Worm (Caenorhabditis elegans) whole organism, midembryonic: Measurements from ENCODE around the gene F28H7.3.

Source experiments
- T22C8.4 ChIP-seq: fragments of 200-800 bp; sonication (Bioruptor generic); IDR thresholded peaks from 2 replicates; pipeline ENCODE4 v1.3.6; 2022; ENCODE audit warnings: missing genetic modification characterization, missing compliant biosample characterization
- cog-1 ChIP-seq: sonication (generic microtip); optimal IDR thresholded peaks from 2 replicates; lab custom pipeline; 2016; ENCODE audit warnings: missing genetic modification characterization, missing compliant biosample characterization
- flt-1 ChIP-seq: fragments of 200-800 bp; sonication (Bioruptor generic); IDR thresholded peaks from 2 replicates; pipeline ENCODE4 v1.3.6; 2022; ENCODE audit warnings: missing genetic modification characterization, missing compliant biosample characterization
- klf-2 ChIP-seq: fragments of 200-800 bp; sonication (Bioruptor generic); conservative IDR thresholded peaks from 2 replicates; pipeline ENCODE4 v1.3.6; 2022; ENCODE audit warnings: missing genetic modification reagents, missing genetic modification characterization, missing compliant biosample characterization
- med-1 ChIP-seq: sonication (generic microtip); optimal IDR thresholded peaks from 2 replicates; lab custom pipeline; 2017; ENCODE audit warnings: missing genetic modification characterization, mild to moderate bottlenecking, missing compliant biosample characterization, antibody characterized with exemption, missing genetic modification reagents; ENCODE audit not compliant: insufficient read depth
- ref-1 ChIP-seq: fragments of 200-800 bp; sonication (Bioruptor generic); conservative IDR thresholded peaks from 2 replicates; pipeline ENCODE4 v1.3.6; 2022; ENCODE audit warnings: missing genetic modification reagents, missing genetic modification characterization, missing compliant biosample characterization
- tab-1 ChIP-seq: fragments of 200-800 bp; sonication (Bioruptor generic); IDR thresholded peaks from 2 replicates; pipeline ENCODE4 v1.3.6; 2022; ENCODE audit warnings: missing genetic modification characterization, missing compliant biosample characterization
- ztf-23 ChIP-seq: fragments of 200-800 bp; sonication (Bioruptor generic); IDR thresholded peaks from 2 replicates; pipeline ENCODE4 v1.3.6; 2022; ENCODE audit warnings: missing genetic modification reagents, missing genetic modification characterization, missing compliant biosample characterization
- ztf-29 ChIP-seq: fragments of 200-800 bp; sonication (Bioruptor generic); IDR thresholded peaks from 2 replicates; pipeline ENCODE4 v1.3.6; 2022; ENCODE audit warnings: missing genetic modification reagents, missing genetic modification characterization, missing compliant biosample characterization

Gene F28H7.3

DNA sequence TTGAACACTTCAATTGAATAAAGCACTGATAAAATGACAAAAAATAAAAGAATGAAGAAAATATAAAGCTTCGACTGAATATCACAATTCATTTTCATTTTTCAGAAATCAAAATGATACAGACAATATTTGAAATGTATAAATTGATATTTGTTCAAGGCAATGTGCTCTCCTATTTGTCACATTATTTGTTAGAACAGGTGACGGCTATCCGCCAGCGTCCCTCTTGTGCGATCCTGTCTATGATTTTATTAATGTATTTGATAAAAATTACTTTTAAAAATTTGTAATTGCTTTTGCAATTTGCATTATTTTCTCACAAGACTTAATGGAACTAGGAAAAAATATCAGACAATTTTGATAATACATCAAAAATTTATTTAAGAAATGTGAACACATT lies 3.5 kb upstream of the F28H7.3 start, which contains the start of gene F28H7.7:
TSS of gene F28H7.7 (minus strand) at position 101 of the 400 bp plus-strand sequence.
- no peak for TF ChIP-seq klf-2
- TF ChIP-seq flt-1 (GFP tag; lab: Robert Waterston, UW), result no peak
- TF ChIP-seq ref-1, result no peak
- TF ChIP-seq ztf-29, result no peak
- no peak for TF ChIP-seq cog-1 (tag; lab: Kevin White, UChicago)
- no peak for TF ChIP-seq med-1 (GFP tag; lab: Kevin White, UChicago)
- TF ChIP-seq ztf-23, result no peak
- no peak for TF ChIP-seq tab-1
- no peak for TF ChIP-seq T22C8.4 (GFP tag; lab: Robert Waterston, UW)

DNA sequence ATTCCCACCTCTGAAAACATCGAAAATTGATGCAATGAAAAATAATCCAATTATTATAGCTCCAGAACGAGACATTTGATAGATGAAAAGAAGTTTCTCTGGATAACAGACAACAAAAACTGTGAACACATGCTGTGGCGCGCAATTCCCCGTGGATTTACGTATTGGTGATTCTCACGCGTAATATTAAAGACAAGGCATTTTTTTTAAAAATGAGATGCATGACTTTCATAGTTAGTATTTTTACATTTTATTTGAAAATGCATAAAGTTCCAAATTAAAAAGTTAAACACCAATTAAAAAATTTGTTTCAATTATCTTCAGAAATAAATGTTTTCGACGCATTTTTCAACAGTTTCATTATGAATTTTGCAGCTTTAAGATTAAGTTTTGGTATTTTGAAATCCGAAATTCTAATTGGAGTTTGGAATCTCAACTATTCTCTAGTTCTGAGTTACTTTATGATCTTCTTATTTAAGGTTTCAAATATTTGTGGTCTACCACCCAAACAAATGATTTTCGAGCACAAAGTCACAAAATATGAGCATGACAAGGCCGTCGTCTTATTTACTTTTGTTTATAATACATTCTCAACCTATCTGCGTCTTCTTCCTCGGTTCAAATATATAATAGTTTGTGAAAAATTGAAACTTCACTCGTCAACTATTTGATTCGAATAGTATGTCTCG lies 3.2 kb downstream of the F28H7.3 start, which contains the start of the genes selt-1.2 and F28H7.2:
TSS of gene selt-1.2 (minus strand) at position 101 of the 689 bp plus-strand sequence.
TSS of gene F28H7.2 (plus strand) at position 639 of the 689 bp plus-strand sequence.
- TF ChIP-seq ztf-23 (no peak), ztf-29 (no peak), med-1 (GFP tag; lab: Kevin White, UChicago) (no peak), tab-1 (no peak), klf-2 (no peak), T22C8.4 (GFP tag; lab: Robert Waterston, UW) (no peak), cog-1 (tag; lab: Kevin White, UChicago) (no peak), flt-1 (GFP tag; lab: Robert Waterston, UW) (no peak), ref-1 (no peak)

DNA sequence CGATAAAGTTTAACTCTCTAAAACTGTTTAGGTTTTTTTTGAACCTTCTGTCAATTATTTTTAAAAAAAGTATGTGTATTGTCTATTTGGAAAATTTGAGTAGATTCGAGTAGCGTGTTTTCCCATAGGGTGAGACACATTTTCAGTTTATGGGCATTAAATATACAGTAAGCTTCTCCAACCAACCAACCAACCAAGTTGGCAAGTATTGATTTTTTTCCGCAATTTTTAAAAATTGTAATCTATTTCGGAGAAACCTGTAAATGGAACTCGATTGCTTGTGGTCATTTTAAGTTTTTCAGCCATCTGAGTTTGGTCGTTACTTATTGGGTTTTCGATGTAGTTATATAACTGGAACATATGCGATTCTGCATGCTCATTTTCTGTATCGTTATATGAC lies 5.6 kb downstream of the F28H7.3 start, which contains the start of gene srj-21:
TSS of gene srj-21 (plus strand) at position 301 of the 400 bp plus-strand sequence.
- TF ChIP-seq ztf-23 (no peak), T22C8.4 (GFP tag; lab: Robert Waterston, UW) (no peak), ztf-29 (no peak), tab-1 (no peak), ref-1 (no peak), cog-1 (tag; lab: Kevin White, UChicago) (no peak), flt-1 (GFP tag; lab: Robert Waterston, UW) (no peak), med-1 (GFP tag; lab: Kevin White, UChicago) (no peak), klf-2 (no peak)

DNA sequence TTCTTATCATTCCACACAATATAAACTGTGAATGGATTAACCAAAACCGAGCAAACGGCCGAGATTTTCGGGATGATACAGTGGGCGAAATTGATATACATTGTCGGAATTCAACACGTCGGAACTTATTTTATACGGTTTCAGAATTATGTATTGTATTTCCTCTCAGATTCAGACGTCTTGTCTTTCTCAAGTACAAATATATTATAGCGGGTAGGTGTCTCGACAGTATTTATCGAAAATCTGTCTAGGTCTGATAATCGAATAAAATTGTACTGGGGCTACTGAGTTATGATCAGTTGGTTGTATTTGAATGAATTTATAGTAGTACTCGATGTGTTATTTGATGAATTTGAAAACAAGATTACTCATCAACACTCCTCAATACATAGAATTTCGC lies 6.9 kb downstream of the F28H7.3 start, which contains the start of gene srj-22:
TSS of gene srj-22 (minus strand) at position 101 of the 400 bp plus-strand sequence.
- TF ChIP-seq tab-1 (no peak), flt-1 (GFP tag; lab: Robert Waterston, UW) (no peak), ref-1 (no peak), cog-1 (tag; lab: Kevin White, UChicago) (no peak)

DNA sequence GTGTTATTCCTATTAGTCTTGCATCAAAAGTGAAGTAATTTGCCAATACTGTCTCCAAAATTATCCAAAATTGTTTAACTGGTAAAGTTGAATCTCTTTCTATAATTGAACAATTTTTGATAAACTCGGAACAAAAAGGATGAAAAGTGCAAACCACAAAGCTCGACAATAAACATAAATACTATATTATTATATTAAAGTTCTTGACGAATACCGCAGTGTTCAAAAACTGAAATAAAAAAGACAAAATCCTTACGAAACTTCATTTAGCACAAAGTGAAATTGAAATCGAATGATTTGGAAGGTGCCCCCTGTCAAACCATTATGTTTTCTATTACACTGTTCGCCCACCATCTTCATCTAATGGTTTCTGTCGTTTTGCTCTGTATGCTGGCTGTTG lies 9.2 kb downstream of the F28H7.3 start, which contains the start of gene ZC302.3:
TSS of gene ZC302.3 (minus strand) at position 101 of the 400 bp plus-strand sequence.
- TF ChIP-seq T22C8.4 (GFP tag; lab: Robert Waterston, UW), result no peak
- no peak for TF ChIP-seq ztf-23
- TF ChIP-seq klf-2, result no peak
- TF ChIP-seq flt-1 (GFP tag; lab: Robert Waterston, UW), result no peak
- no peak for TF ChIP-seq tab-1
- TF ChIP-seq cog-1 (tag; lab: Kevin White, UChicago), result no peak
- TF ChIP-seq ref-1, result no peak
- no peak for TF ChIP-seq ztf-29

DNA sequence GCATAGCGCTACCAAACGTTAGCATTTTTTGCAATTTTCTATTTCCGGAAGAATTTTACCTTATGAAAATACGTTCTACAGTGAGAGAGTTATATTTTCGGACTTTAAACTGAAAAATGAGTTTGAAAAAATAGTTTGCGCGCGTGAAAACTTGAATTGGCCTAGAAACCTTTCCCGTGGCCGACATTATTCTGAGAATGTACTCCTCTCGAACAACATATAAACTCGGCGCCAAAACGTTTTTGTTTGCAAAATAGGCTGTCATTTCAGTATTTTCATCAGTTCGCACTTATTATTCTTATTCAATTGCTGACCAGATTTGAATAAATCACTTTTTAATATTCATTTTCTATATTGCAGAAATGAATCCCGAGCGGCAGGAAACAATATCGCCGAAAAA lies 13.8 kb downstream of the F28H7.3 start, which contains the start of the genes mre-11 and wdr-5.3:
TSS of gene mre-11 (minus strand) at position 113 of the 400 bp plus-strand sequence.
TSS of gene wdr-5.3 (plus strand) at position 361 of the 400 bp plus-strand sequence.
- TF ChIP-seq ztf-29 (no peak), med-1 (GFP tag; lab: Kevin White, UChicago) (no peak)

DNA sequence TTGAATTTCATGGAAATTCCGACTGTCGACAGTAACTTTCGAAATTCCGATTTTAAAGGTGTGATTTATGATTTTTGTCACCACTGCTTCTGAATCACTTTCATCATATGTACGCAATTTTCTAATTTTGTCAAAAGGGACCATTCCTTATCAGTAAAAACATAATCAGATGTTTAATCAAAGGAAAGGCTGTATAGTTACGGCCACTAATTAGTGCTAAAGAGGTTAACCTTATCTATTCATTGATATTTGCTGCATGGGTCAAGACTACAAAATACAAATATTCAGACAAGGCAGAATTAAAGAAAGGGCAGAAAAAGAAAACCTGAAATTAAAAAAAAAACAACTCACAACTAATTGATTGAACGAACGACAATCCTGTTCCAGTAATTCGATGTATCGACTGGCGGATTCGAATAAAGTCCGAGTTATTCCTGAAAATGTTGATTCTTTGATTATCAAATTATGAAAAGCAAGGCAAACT lies 18.6 kb downstream of the F28H7.3 start, which contains the start of gene T28B11.1:
TSS of gene T28B11.1 (minus strand) at position 434 of the 484 bp plus-strand sequence.
- TF ChIP-seq flt-1 (GFP tag; lab: Robert Waterston, UW) (no peak), ztf-29 (no peak)

DNA sequence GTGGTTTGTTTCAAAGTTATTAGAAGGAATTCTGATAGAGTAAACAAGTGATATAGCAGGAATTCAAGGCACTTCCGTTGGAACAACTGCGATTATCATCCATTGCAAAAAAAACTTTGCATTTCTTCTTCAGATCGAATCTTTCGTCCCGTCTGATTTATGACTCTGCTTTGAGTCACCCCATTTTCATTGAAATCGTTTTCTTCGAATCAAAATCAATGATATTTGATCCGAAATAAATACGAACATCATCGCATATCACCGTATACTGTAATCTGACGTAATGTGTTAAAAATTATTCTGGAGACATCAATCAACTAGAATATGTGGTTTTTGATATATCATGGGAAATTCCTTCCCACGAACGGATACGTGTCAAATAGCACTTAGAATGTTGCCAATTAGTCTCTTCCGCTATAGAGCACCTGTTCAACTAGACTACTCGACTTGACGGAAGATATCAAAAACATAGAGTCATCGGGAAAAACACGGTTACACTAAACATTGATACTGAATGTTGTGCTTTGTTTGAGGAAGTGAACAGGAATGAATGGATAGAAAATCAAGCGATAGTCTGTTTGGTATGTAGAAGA lies 19.7 kb downstream of the F28H7.3 start:
- no peak for TF ChIP-seq cog-1 (tag; lab: Kevin White, UChicago)
- TF ChIP-seq med-1 (GFP tag; lab: Kevin White, UChicago), result no peak
- TF ChIP-seq ztf-23, result no peak
- TF ChIP-seq ztf-29, result no peak
- no peak for TF ChIP-seq T22C8.4 (GFP tag; lab: Robert Waterston, UW)
- TF ChIP-seq klf-2, result no peak
- no peak for TF ChIP-seq flt-1 (GFP tag; lab: Robert Waterston, UW)
- no peak for TF ChIP-seq tab-1
- TF ChIP-seq ref-1, result no peak

DNA sequence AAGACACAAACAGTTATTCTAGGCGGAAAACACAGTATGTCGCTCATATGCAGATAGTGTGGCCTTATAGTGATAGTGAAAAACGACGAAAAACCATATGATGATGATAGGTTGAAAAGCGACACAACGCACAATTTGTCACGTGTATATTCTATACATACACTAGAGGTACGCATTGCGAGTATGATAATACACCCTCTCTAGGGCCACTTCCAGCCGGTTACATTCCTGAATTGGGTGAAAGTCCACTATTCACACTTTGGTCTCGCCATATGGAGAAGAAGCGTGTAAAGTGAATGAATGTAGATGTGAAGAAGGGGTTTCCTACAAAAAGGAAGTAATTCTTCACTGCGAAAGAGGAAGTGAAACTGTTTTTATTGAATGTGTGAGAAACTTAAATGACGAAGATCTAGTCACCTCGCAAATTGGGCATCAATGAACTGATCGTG lies 21.1 kb downstream of the F28H7.3 start:
- TF ChIP-seq ref-1 (no peak), ztf-29 (no peak), tab-1 (no peak), T22C8.4 (GFP tag; lab: Robert Waterston, UW) (no peak), flt-1 (GFP tag; lab: Robert Waterston, UW) (no peak), cog-1 (tag; lab: Kevin White, UChicago) (no peak), klf-2 (no peak), ztf-23 (no peak), med-1 (GFP tag; lab: Kevin White, UChicago) (no peak)

DNA sequence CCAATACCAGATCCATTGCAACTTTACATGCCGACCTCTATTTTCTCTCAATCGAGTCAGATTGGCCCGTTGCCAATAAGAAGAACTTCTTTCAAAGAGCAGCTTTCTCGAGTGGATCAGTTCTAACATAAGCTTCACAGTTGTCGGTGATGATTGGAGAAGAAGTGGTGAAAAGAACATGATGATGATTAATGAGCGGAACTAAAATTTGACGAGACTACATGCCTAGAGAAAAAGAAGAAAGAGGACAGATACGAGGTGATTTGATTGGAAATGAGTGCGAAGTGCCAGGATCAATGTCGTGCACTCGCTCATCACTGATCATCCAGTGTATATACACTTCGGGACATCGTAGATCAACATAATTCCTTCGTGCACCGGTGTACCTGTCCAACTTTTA lies 22.9 kb downstream of the F28H7.3 start:
- TF ChIP-seq ztf-23 (no peak), ztf-29 (no peak), cog-1 (tag; lab: Kevin White, UChicago) (no peak), med-1 (GFP tag; lab: Kevin White, UChicago) (no peak), ref-1 (no peak), T22C8.4 (GFP tag; lab: Robert Waterston, UW) (no peak), tab-1 (no peak)
